Worm (Caenorhabditis elegans) whole organism, L4 larva: ENCODE measurements around the gene Y46D2A.2.

Experiments
- F10B5.3 ChIP-seq: sonication (generic microtip); optimal IDR thresholded peaks from 2 replicates; lab custom pipeline; 2016; ENCODE audit warnings: mild to moderate bottlenecking, missing genetic modification characterization, missing compliant biosample characterization
- R02D3.7 ChIP-seq: fragments of 150-350 bp; sonication (generic microtip); optimal IDR thresholded peaks from 3 replicates; lab custom pipeline; 2014; ENCODE audit warnings: missing biosample characterization, missing genetic modification characterization
- Y105C5A.15 ChIP-seq: fragments of 200-800 bp; sonication (Bioruptor generic); IDR thresholded peaks from 2 replicates; pipeline ENCODE4 v1.3.6; 2022; ENCODE audit warnings: missing genetic modification characterization, missing compliant biosample characterization
- Y48G9A.11 ChIP-seq: fragments of 200-800 bp; sonication (Bioruptor generic); IDR thresholded peaks from 2 replicates; pipeline ENCODE4 v1.3.6; 2022; ENCODE audit warnings: missing genetic modification reagents, missing genetic modification characterization, missing compliant biosample characterization
- Y75B8A.6 ChIP-seq: fragments of 200-800 bp; sonication (Bioruptor generic); IDR thresholded peaks from 2 replicates; pipeline ENCODE4 v1.3.6; 2022; ENCODE audit warnings: missing genetic modification reagents, missing genetic modification characterization, missing compliant biosample characterization
- aha-1 ChIP-seq: fragments of 150-350 bp; peaks from one replicate; lab custom pipeline; 2014; ENCODE audit warnings: missing biosample characterization, missing genetic modification characterization
- ama-1 ChIP-seq: fragments of 150-350 bp; optimal IDR thresholded peaks from 2 replicates; lab custom pipeline; 2014; ENCODE audit warnings: inconsistent platforms, mixed read lengths
- ceh-82 ChIP-seq: sonication (generic microtip); optimal IDR thresholded peaks from 2 replicates; lab custom pipeline; 2017; ENCODE audit warnings: missing biosample characterization, missing genetic modification characterization
- ces-1 ChIP-seq: fragments of 150-350 bp; sonication (generic microtip); optimal IDR thresholded peaks from 4 replicates; lab custom pipeline; 2014; ENCODE audit warnings: missing biosample characterization, missing genetic modification reagents, missing genetic modification characterization
- daf-12 ChIP-seq: fragments of 150-350 bp; optimal IDR thresholded peaks from 2 replicates; lab custom pipeline; 2014; ENCODE audit warnings: missing biosample characterization, missing genetic modification reagents, missing genetic modification characterization
- daf-16 ChIP-seq, 3 experiments: sonication (generic microtip); optimal IDR thresholded peaks; 2 replicates each; lab custom pipeline; 2016 to 2017; ENCODE audit warnings: missing genetic modification characterization in 3 of 3, missing genetic modification reagents in 3 of 3, mild to moderate bottlenecking in 2 of 3, missing compliant biosample characterization in 2 of 3, missing biosample characterization in 1 of 3, moderate library complexity in 1 of 3
- dmd-8 ChIP-seq: fragments of 200-800 bp; sonication (Bioruptor generic); IDR thresholded peaks from 2 replicates; pipeline ENCODE4 v1.3.6; 2022; ENCODE audit warnings: missing genetic modification characterization, missing compliant biosample characterization
- dmd-9 ChIP-seq: fragments of 200-800 bp; sonication (Bioruptor generic); IDR thresholded peaks from 2 replicates; pipeline ENCODE4 v1.3.6; 2022; ENCODE audit warnings: missing genetic modification reagents, missing genetic modification characterization, missing compliant biosample characterization
- dve-1 ChIP-seq: sonication (generic microtip); optimal IDR thresholded peaks from 2 replicates; lab custom pipeline; 2017; ENCODE audit warnings: antibody characterized with exemption, mild to moderate bottlenecking, missing genetic modification characterization, missing compliant biosample characterization; ENCODE audit not compliant: insufficient read depth
- hlh-30 ChIP-seq: sonication (generic microtip); optimal IDR thresholded peaks from 2 replicates; lab custom pipeline; 2017; ENCODE audit warnings: antibody characterized with exemption, mild to moderate bottlenecking, missing genetic modification characterization, missing compliant biosample characterization; ENCODE audit not compliant: insufficient read depth
- lim-7 ChIP-seq: fragments of 200-800 bp; sonication (Bioruptor generic); IDR thresholded peaks from 2 replicates; pipeline ENCODE4 v1.3.6; 2022; ENCODE audit warnings: missing genetic modification characterization, missing compliant biosample characterization
- lin-29 ChIP-seq: fragments of 200-800 bp; sonication (Bioruptor generic); IDR thresholded peaks from 2 replicates; pipeline ENCODE4 v1.3.6; 2022; ENCODE audit warnings: missing genetic modification reagents, missing genetic modification characterization, missing compliant biosample characterization
- madf-5 ChIP-seq, 2 experiments: fragments of 200-800 bp; sonication (Bioruptor generic); IDR thresholded peaks; 2 replicates each; pipeline ENCODE4 v1.3.6; 2022; ENCODE audit warnings: missing compliant biosample characterization in 2 of 2, missing genetic modification characterization in 2 of 2
- mes-2 ChIP-seq: sonication (generic microtip); optimal IDR thresholded peaks from 2 replicates; lab custom pipeline; 2016; ENCODE audit warnings: missing genotype, mild to moderate bottlenecking, missing genetic modification characterization, missing compliant biosample characterization; ENCODE audit not compliant: poor library complexity, severe bottlenecking
- nhr-111 ChIP-seq: fragments of 200-800 bp; sonication (Bioruptor generic); optimal IDR thresholded peaks from 2 replicates; lab custom pipeline; 2018; ENCODE audit warnings: mild to moderate bottlenecking, missing genetic modification characterization, missing compliant biosample characterization
- nhr-42 ChIP-seq: fragments of 200-800 bp; sonication (Bioruptor generic); IDR thresholded peaks from 2 replicates; pipeline ENCODE4 v1.3.6; 2022; ENCODE audit warnings: missing genetic modification characterization, missing compliant biosample characterization
- pha-4 ChIP-seq, 2 experiments: fragments of 150-350 bp in 1 of 2; fragments of 200-800 bp in 1 of 2; sonication (Bioruptor generic) in 1 of 2; IDR thresholded peaks in 1 of 2; optimal IDR thresholded peaks in 1 of 2; 2 replicates each; pipeline versions ENCODE4 v1.3.6 to Lab custom; 2014 to 2022; ENCODE audit warnings: missing genetic modification characterization in 2 of 2, missing genetic modification reagents in 2 of 2, missing biosample characterization in 1 of 2, missing compliant biosample characterization in 1 of 2
- php-3 ChIP-seq: fragments of 200-800 bp; sonication (Bioruptor generic); IDR thresholded peaks from 2 replicates; pipeline ENCODE4 v1.3.6; 2022; ENCODE audit warnings: missing genetic modification reagents, missing genetic modification characterization, missing compliant biosample characterization
- set-16 ChIP-seq: fragments of 200-800 bp; sonication (Bioruptor generic); IDR thresholded peaks from 2 replicates; pipeline ENCODE4 v1.3.6; 2022; ENCODE audit warnings: missing genetic modification reagents, missing genetic modification characterization, missing compliant biosample characterization
- tag-97 ChIP-seq: fragments of 200-800 bp; sonication (Bioruptor generic); IDR thresholded peaks from 2 replicates; pipeline ENCODE4 v1.3.6; 2022; ENCODE audit warnings: missing genetic modification characterization, missing compliant biosample characterization
- tra-1 ChIP-seq: fragments of 200-800 bp; sonication (Bioruptor generic); IDR thresholded peaks from 2 replicates; pipeline ENCODE4 v1.3.6; 2022; ENCODE audit warnings: missing genetic modification reagents, missing genetic modification characterization, missing compliant biosample characterization
- unc-130 ChIP-seq: sonication (generic microtip); optimal IDR thresholded peaks from 2 replicates; lab custom pipeline; 2016; ENCODE audit warnings: missing genetic modification reagents, missing genetic modification characterization, missing compliant biosample characterization
- unc-62 ChIP-seq, 3 experiments: fragments of 150-350 bp in 1 of 3; sonication (generic microtip); optimal IDR thresholded peaks in 2 of 3; peaks in 1 of 3; 1 replicate in 1 of 3; 2 replicates in 2 of 3; lab custom pipeline; 2014 to 2017; ENCODE audit warnings: missing biosample characterization in 3 of 3, missing genetic modification characterization in 3 of 3, missing genetic modification reagents in 3 of 3, missing genotype in 1 of 3
- vab-7 ChIP-seq: fragments of 200-800 bp; sonication (Bioruptor generic); IDR thresholded peaks from 2 replicates; pipeline ENCODE4 v1.3.6; 2022; ENCODE audit warnings: missing genetic modification reagents, missing genetic modification characterization, missing compliant biosample characterization
- zfp-3 ChIP-seq: fragments of 200-800 bp; sonication (Bioruptor generic); conservative IDR thresholded peaks from 2 replicates; pipeline ENCODE4 v1.3.6; 2022; ENCODE audit warnings: missing genetic modification reagents, missing genetic modification characterization, missing compliant biosample characterization

Y46D2A.2 gene

DNA sequence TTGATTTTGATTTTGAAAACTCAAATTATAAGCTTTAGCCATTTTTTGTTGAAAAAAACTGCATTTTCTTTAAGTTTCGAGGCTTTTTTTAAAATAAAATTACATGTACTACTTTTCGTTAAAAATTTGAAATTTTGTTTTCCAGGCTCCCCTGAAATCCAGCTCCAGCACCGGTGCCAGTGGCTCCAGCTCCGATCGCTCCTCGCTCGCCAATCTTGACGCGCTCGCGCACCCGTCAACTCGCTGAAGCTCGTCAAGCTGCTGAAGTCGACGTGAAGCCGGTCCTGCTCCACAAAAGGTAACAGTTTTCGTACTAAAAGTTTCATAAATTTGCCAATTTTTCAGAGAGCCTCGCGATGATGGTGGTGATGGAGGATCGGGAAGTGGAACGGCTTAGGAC lies 17.7 kb upstream of the Y46D2A.2 start:
- TF ChIP-seq Y48G9A.11 (GFP tag; lab: Robert Waterston, UW) (no peak), set-16 (GFP tag; lab: Robert Waterston, UW) (peak; percentile 87)

DNA sequence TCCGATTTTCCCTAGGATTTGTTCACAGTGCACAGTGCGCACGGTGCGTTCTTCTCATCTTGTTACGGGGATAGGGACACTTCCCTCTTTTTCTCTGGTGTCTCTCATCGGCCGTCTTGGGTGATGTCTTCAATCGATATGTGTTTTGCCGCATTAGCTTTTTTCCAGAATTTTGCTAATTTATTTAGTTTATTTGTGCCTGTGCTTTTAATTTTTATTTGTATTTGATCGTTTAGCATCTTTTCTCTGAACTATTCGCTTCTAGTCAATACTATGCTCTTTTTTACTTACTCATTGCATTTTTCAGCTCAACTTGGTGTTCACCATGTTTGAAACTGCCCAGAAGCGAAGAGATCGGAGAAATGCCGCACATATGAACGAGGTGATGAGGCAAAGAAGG lies 17.2 kb upstream of the Y46D2A.2 start, which contains the start of gene F14D2.5:
Gene F14D2.5 (plus strand): TSS at position 301 of the 400 bp plus-strand sequence.
- TF ChIP-seq dmd-9 (GFP tag; lab: Robert Waterston, UW) (no peak), dve-1 (tag; lab: Kevin White, UChicago) (no peak), Y75B8A.6 (no peak), F10B5.3 (tag; lab: Kevin White, UChicago) (no peak), tag-97 (no peak), pha-4 (GFP tag; IDR thresholded peaks at IDR 0.05; lab: Robert Waterston, UW) (no peak), pha-4 (tag; optimal IDR thresholded peaks at IDR 0.05; lab: Kevin White, UChicago) (no peak)

ce11 chrII:3338556-3338955 lies 15.5 kb upstream of the Y46D2A.2 start, which contains the start of gene F14D2.7:
F14D2.7 (minus strand) TSS chrII:3338656.
- no peak for TF ChIP-seq Y105C5A.15 (GFP tag; lab: Robert Waterston, UW)
- peak; percentile 79 for TF ChIP-seq aha-1 (tag; lab: Kevin White, UChicago)
- TF ChIP-seq zfp-3 (GFP tag; lab: Robert Waterston, UW), result no peak
- TF ChIP-seq unc-62 (GFP tag; optimal IDR thresholded peaks at IDR 0.05 in 1 of 2; lab: Kevin White, UChicago), result peak in 1 of 2 experiments; percentile 31
- TF ChIP-seq unc-62 (tag; optimal IDR thresholded peaks at IDR 0.05; lab: Kevin White, UChicago), result no peak

ce11 chrII:3337039-3337438 lies 14.0 kb upstream of the Y46D2A.2 start, which contains the start of gene F14D2.19:
F14D2.19 (minus strand) TSS chrII:3337139.
- TF ChIP-seq lim-7 (GFP tag; lab: Robert Waterston, UW), result no peak
- no peak for TF ChIP-seq daf-12 (tag; lab: Kevin White, UChicago)
- TF ChIP-seq vab-7 (GFP tag; lab: Robert Waterston, UW), result no peak
- TF ChIP-seq unc-130, result no peak
- no peak for TF ChIP-seq daf-16 (GFP tag; optimal IDR thresholded peaks at IDR 0.05; lab: Kevin White, UChicago)
- TF ChIP-seq daf-16 (tag; optimal IDR thresholded peaks at IDR 0.05; lab: Kevin White, UChicago), result no peak
- no peak for TF ChIP-seq R02D3.7 (tag; lab: Kevin White, UChicago)
- TF ChIP-seq hlh-30 (tag; lab: Kevin White, UChicago), result no peak
- TF ChIP-seq aha-1 (tag; lab: Kevin White, UChicago), result no peak
- no peak for TF ChIP-seq ces-1 (GFP tag; lab: Kevin White, UChicago)
- no peak for TF ChIP-seq ceh-82 (tag; lab: Kevin White, UChicago)
- no peak for TF ChIP-seq lin-29 (GFP tag; lab: Robert Waterston, UW)
- TF ChIP-seq ama-1 (lab: Kevin White, UChicago), result no peak
- no peak for TF ChIP-seq Y105C5A.15 (GFP tag; lab: Robert Waterston, UW)
- TF ChIP-seq madf-5 (GFP tag; IDR thresholded peaks at IDR 0.05; lab: Robert Waterston, UW), result no peak
- TF ChIP-seq mes-2 (tag; lab: Kevin White, UChicago), result no peak
- no peak for TF ChIP-seq nhr-42 (GFP tag; lab: Robert Waterston, UW)
- no peak for TF ChIP-seq Y48G9A.11 (GFP tag; lab: Robert Waterston, UW)

ce11 chrII:3332039-3332438 lies 9.0 kb upstream of the Y46D2A.2 start, which contains the start of gene irld-27:
irld-27 (plus strand) TSS chrII:3332339.
- no peak for TF ChIP-seq php-3 (GFP tag; lab: Robert Waterston, UW)
- TF ChIP-seq nhr-111 (GFP tag; lab: Kevin White, UChicago), result no peak
- no peak for TF ChIP-seq dmd-8 (GFP tag; lab: Robert Waterston, UW)
- TF ChIP-seq tra-1 (GFP tag; lab: Robert Waterston, UW), result no peak
